ENCODE assay signal across 6 worm cellular contexts in the genomic region with DNA sequence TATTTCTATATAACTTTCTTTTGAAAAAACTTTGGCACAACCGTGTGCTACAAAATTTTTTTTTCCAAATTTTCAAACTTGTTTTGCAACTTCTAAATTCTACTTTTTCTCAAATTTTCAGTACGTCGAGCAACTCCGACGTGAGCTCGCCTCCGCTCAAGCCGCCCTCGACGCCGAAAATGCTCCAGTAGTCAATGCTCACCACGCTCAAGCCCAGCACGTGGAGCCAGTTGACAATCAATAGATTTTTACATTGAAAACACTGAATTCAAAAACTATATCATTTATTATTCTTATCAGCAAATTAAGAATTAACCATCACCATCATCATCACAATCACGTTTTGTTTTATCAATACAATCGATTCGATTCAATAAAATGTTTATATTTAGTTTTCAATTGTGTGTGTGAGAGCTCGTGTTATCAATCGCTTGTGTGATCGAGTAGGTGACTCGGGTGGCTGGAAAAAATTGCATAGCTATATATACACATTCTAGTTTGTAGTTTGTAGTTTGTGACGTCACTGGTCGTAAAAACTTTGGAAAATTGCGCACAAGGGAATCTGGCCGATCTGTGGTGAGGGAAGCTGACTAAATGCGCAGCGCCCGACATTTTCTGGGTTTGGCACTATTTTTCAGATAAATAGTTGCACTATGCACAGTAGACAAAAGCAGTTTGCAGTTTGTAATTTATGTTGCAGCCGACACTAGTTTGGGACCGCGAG.
TF ChIP-seq lines count a peak whose summit lies in the region.

No protein-coding gene starts in this region.

TF ChIP-seq in whole organism, L1 larva, 84 proteins besides CTCF, POLR2A, EP300 and RAD21 (continues in another document):
- TF ChIP-seq sptf-1 (tag; optimal IDR thresholded peaks at IDR 0.05; lab: Kevin White, UChicago) (no peak), blmp-1 (tag; optimal IDR thresholded peaks at IDR 0.05; lab: Kevin White, UChicago) (no peak), elt-2 (tag; optimal IDR thresholded peaks at IDR 0.05; lab: Kevin White, UChicago) (peak; percentile 92), mdl-1 (tag; optimal IDR thresholded peaks at IDR 0.05; lab: Kevin White, UChicago) (peak in 1 of 2 experiments; percentile 13), nhr-47 (tag; optimal IDR thresholded peaks at IDR 0.05; lab: Kevin White, UChicago) (no peak), grh-1 (GFP tag; IDR thresholded peaks at IDR 0.05; lab: Robert Waterston, UW) (no peak), ceh-82 (tag; optimal IDR thresholded peaks at IDR 0.05; lab: Kevin White, UChicago) (no peak), nhr-77 (tag; optimal IDR thresholded peaks at IDR 0.05; lab: Kevin White, UChicago) (no peak), efl-1 (optimal IDR thresholded peaks at IDR 0.05; lab: Kevin White, UChicago) (no peak), efl-1 (GFP tag; optimal IDR thresholded peaks at IDR 0.05 in 1 of 2; lab: Kevin White, UChicago) (peak in 1 of 2 experiments; percentile 93), mab-9 (GFP tag; IDR thresholded peaks at IDR 0.05; lab: Robert Waterston, UW) (no peak), nhr-20 (tag; optimal IDR thresholded peaks at IDR 0.05; lab: Kevin White, UChicago) (peak; percentile 33), skn-1 (tag; optimal IDR thresholded peaks at IDR 0.05; lab: Kevin White, UChicago) (no peak), lin-35 (GFP tag; optimal IDR thresholded peaks at IDR 0.05; lab: Kevin White, UChicago) (peak in 1 of 2 experiments; percentile 53)

TF ChIP-seq in whole organism, L2 larva, 48 proteins besides CTCF, POLR2A, EP300 and RAD21 (continues in another document):
- TF ChIP-seq unc-55 (GFP tag; optimal IDR thresholded peaks at IDR 0.05; lab: Kevin White, UChicago), result no peak
- TF ChIP-seq gmeb-1 (tag; optimal IDR thresholded peaks at IDR 0.05; lab: Kevin White, UChicago), result peak; percentile 18
- TF ChIP-seq lin-11 (tag; optimal IDR thresholded peaks at IDR 0.05; lab: Kevin White, UChicago), result no peak
- TF ChIP-seq ceh-82 (tag; optimal IDR thresholded peaks at IDR 0.05; lab: Kevin White, UChicago), result no peak
- no peak for TF ChIP-seq Y55F3AM.14 (GFP tag; optimal IDR thresholded peaks at IDR 0.05; lab: Kevin White, UChicago)
- no peak for TF ChIP-seq nhr-237 (tag; optimal IDR thresholded peaks at IDR 0.05; lab: Kevin White, UChicago)
- TF ChIP-seq nhr-10 (tag; optimal IDR thresholded peaks at IDR 0.05; lab: Kevin White, UChicago), result no peak
- TF ChIP-seq nhr-25 (tag; optimal IDR thresholded peaks at IDR 0.05; lab: Kevin White, UChicago), result no peak
- peak; percentile 3 for TF ChIP-seq sma-3 (GFP tag; optimal IDR thresholded peaks at IDR 0.05; lab: Kevin White, UChicago)
- TF ChIP-seq R02D3.7 (tag; optimal IDR thresholded peaks at IDR 0.05; lab: Kevin White, UChicago), result no peak
- TF ChIP-seq mbf-1 (tag; optimal IDR thresholded peaks at IDR 0.05; lab: Kevin White, UChicago), result no peak
- no peak for TF ChIP-seq snpc-4 (tag; optimal IDR thresholded peaks at IDR 0.05; lab: Kevin White, UChicago)
- TF ChIP-seq nhr-6 (tag; optimal IDR thresholded peaks at IDR 0.05; lab: Kevin White, UChicago), result no peak
- TF ChIP-seq ceh-16 (tag; optimal IDR thresholded peaks at IDR 0.05; lab: Kevin White, UChicago), result no peak
- no peak for TF ChIP-seq unc-39 (tag; optimal IDR thresholded peaks at IDR 0.05; lab: Kevin White, UChicago)

TF ChIP-seq in whole organism, L3 larva, 47 proteins besides CTCF, POLR2A, EP300 and RAD21 (continues in another document):
- TF ChIP-seq jun-1 (tag; optimal IDR thresholded peaks at IDR 0.05; lab: Kevin White, UChicago) (peak; percentile 50), ceh-9 (tag; optimal IDR thresholded peaks at IDR 0.05; lab: Kevin White, UChicago) (no peak), eor-1 (tag; optimal IDR thresholded peaks at IDR 0.05; lab: Kevin White, UChicago) (no peak), lin-15B (tag; optimal IDR thresholded peaks at IDR 0.05; lab: Kevin White, UChicago) (no peak), mml-1 (tag; optimal IDR thresholded peaks at IDR 0.05; lab: Kevin White, UChicago) (no peak), pha-4 (tag; optimal IDR thresholded peaks at IDR 0.05; lab: Kevin White, UChicago) (peak; percentile 80), snpc-4 (tag; optimal IDR thresholded peaks at IDR 0.05; lab: Kevin White, UChicago) (no peak), ceh-82 (tag; optimal IDR thresholded peaks at IDR 0.05; lab: Kevin White, UChicago) (no peak), ceh-28 (tag; optimal IDR thresholded peaks at IDR 0.05; lab: Kevin White, UChicago) (peak; percentile 61), daf-12 (tag; optimal IDR thresholded peaks at IDR 0.05; lab: Kevin White, UChicago) (no peak), fos-1 (tag; optimal IDR thresholded peaks at IDR 0.05; lab: Kevin White, UChicago) (peak; percentile 11), nhr-237 (tag; optimal IDR thresholded peaks at IDR 0.05; lab: Kevin White, UChicago) (no peak), elt-2 (tag; optimal IDR thresholded peaks at IDR 0.05; lab: Kevin White, UChicago) (peak; percentile 96), R02D3.7 (tag; optimal IDR thresholded peaks at IDR 0.05; lab: Kevin White, UChicago) (no peak), nhr-67 (tag; optimal IDR thresholded peaks at IDR 0.05; lab: Kevin White, UChicago) (no peak)

TF ChIP-seq in whole organism, L4 larva, 104 proteins besides CTCF, POLR2A, EP300 and RAD21 (continues in another document):
- TF ChIP-seq ceh-20 (GFP tag; IDR thresholded peaks at IDR 0.05; lab: Robert Waterston, UW) (0 out of 2 replicates have a peak, but pooled peaks have one; percentile 7), mes-2 (tag; optimal IDR thresholded peaks at IDR 0.05; lab: Kevin White, UChicago; ENCODE audit: poor library complexity, severe bottlenecking) (peak; percentile 44), duxl-1 (tag; optimal IDR thresholded peaks at IDR 0.05; lab: Kevin White, UChicago; ENCODE audit: poor library complexity) (peak; percentile 42), saeg-2 (GFP tag; IDR thresholded peaks at IDR 0.05; lab: Robert Waterston, UW) (0 out of 2 replicates have a peak, but pooled peaks have one; percentile 9), lsy-2 (tag; optimal IDR thresholded peaks at IDR 0.05; lab: Kevin White, UChicago) (peak in 1 of 2 experiments; percentile 39), dve-1 (tag; optimal IDR thresholded peaks at IDR 0.05; lab: Kevin White, UChicago; ENCODE audit: insufficient read depth) (peak; percentile 97), daf-16 (GFP tag; optimal IDR thresholded peaks at IDR 0.05; lab: Kevin White, UChicago) (peak in 1 of 2 experiments; percentile 32), daf-16 (tag; optimal IDR thresholded peaks at IDR 0.05; lab: Kevin White, UChicago) (peak; percentile 98), zfp-3 (GFP tag; conservative IDR thresholded peaks at IDR 0.05; lab: Robert Waterston, UW) (peak; percentile 77; the same call in 1 of the 2 replicates), php-3 (GFP tag; IDR thresholded peaks at IDR 0.05; lab: Robert Waterston, UW) (0 out of 2 replicates have a peak, but pooled peaks have one; percentile 60), nhr-48 (tag; optimal IDR thresholded peaks at IDR 0.05; lab: Kevin White, UChicago) (peak; percentile 79), pqm-1 (tag; optimal IDR thresholded peaks at IDR 0.05; lab: Kevin White, UChicago) (peak; percentile 76)

TF ChIP-seq in whole organism, late embryonic, 69 proteins besides CTCF, POLR2A, EP300 and RAD21:
- TF ChIP-seq fax-1 (tag; optimal IDR thresholded peaks at IDR 0.05; lab: Kevin White, UChicago), result no peak
- no peak for TF ChIP-seq ceh-48 (tag; optimal IDR thresholded peaks at IDR 0.05; lab: Kevin White, UChicago)
- no peak for TF ChIP-seq F13H6.1 (tag; optimal IDR thresholded peaks at IDR 0.05; lab: Kevin White, UChicago)
- TF ChIP-seq mec-3 (tag; optimal IDR thresholded peaks at IDR 0.05; lab: Kevin White, UChicago; ENCODE audit: borderline replicate concordance), result no peak
- no peak for TF ChIP-seq ceh-2 (tag; optimal IDR thresholded peaks at IDR 0.05; lab: Kevin White, UChicago)
- TF ChIP-seq C08G9.2 (tag; optimal IDR thresholded peaks at IDR 0.05; lab: Kevin White, UChicago), result no peak
- TF ChIP-seq pqm-1 (tag; optimal IDR thresholded peaks at IDR 0.05; lab: Kevin White, UChicago), result peak; percentile 28
- peak; percentile 38 for TF ChIP-seq elt-2 (tag; optimal IDR thresholded peaks at IDR 0.05; lab: Kevin White, UChicago)
TF ChIP-seq in whole organism, late embryonic: peak in this region for 2.

TF ChIP-seq in whole organism, young adult, 124 proteins besides CTCF, POLR2A, EP300 and RAD21 (continues in another document):
- TF ChIP-seq madf-10 (tag; optimal IDR thresholded peaks at IDR 0.05; lab: Kevin White, UChicago), result peak; percentile 91
- TF ChIP-seq lir-1 (GFP tag; conservative IDR thresholded peaks at IDR 0.05; lab: Robert Waterston, UW), result no peak
- TF ChIP-seq nhr-90 (tag; optimal IDR thresholded peaks at IDR 0.05; lab: Kevin White, UChicago), result peak; percentile 87
- TF ChIP-seq let-607 (tag; optimal IDR thresholded peaks at IDR 0.05; lab: Kevin White, UChicago), result peak in 1 of 2 experiments; percentile 36
- TF ChIP-seq nhr-80 (tag; optimal IDR thresholded peaks at IDR 0.05; lab: Kevin White, UChicago), result peak; percentile 75
- TF ChIP-seq zim-3 (tag; optimal IDR thresholded peaks at IDR 0.05; lab: Kevin White, UChicago), result peak; percentile 17
- TF ChIP-seq ztf-18 (tag; optimal IDR thresholded peaks at IDR 0.05; lab: Kevin White, UChicago), result no peak
- TF ChIP-seq ztf-22 (GFP tag; optimal IDR thresholded peaks at IDR 0.05; lab: Kevin White, UChicago), result no peak
- no peak for TF ChIP-seq snpc-1.3 (tag; optimal IDR thresholded peaks at IDR 0.05; lab: Kevin White, UChicago; ENCODE audit: insufficient read depth)
- no peak for TF ChIP-seq ztf-28 (GFP tag; IDR thresholded peaks at IDR 0.05; lab: Robert Waterston, UW)
- TF ChIP-seq snpc-4 (GFP tag; optimal IDR thresholded peaks at IDR 0.05; lab: Kevin White, UChicago), result no peak
- peak in 3 of 4 experiments; percentile 55 to 75 (median 64) for TF ChIP-seq snpc-4 (tag; optimal IDR thresholded peaks at IDR 0.05; lab: Kevin White, UChicago)
- TF ChIP-seq Y56A3A.18 (GFP tag; IDR thresholded peaks at IDR 0.05; lab: Robert Waterston, UW), result peak; percentile 34; the same call in 1 of the 2 replicates
- no peak for TF ChIP-seq cebp-1 (GFP tag; IDR thresholded peaks at IDR 0.05; lab: Robert Waterston, UW)
- peak; percentile 54 for TF ChIP-seq cebp-1 (tag; optimal IDR thresholded peaks at IDR 0.05; lab: Kevin White, UChicago)
- peak; percentile 84 for TF ChIP-seq nfyb-1 (GFP tag; IDR thresholded peaks at IDR 0.05; lab: Robert Waterston, UW)
- TF ChIP-seq attf-5 (GFP tag; optimal IDR thresholded peaks at IDR 0.05; lab: Kevin White, UChicago), result peak; percentile 48
- TF ChIP-seq mel-28 (tag; optimal IDR thresholded peaks at IDR 0.05; lab: Kevin White, UChicago; ENCODE audit: borderline replicate concordance), result no peak
- peak; percentile 44; the same call in 1 of the 2 replicates for TF ChIP-seq dox-1 (GFP tag; IDR thresholded peaks at IDR 0.05; lab: Robert Waterston, UW)
- TF ChIP-seq hlh-12 (tag; optimal IDR thresholded peaks at IDR 0.05; lab: Kevin White, UChicago), result no peak
- no peak for TF ChIP-seq attf-6 (GFP tag; IDR thresholded peaks at IDR 0.05; lab: Robert Waterston, UW)
- peak; percentile 62 for TF ChIP-seq tlf-1 (GFP tag; optimal IDR thresholded peaks at IDR 0.05; lab: Kevin White, UChicago)
- TF ChIP-seq Y53G8AR.9 (GFP tag; conservative IDR thresholded peaks at IDR 0.05; lab: Robert Waterston, UW), result peak; percentile 88; the same call in 1 of the 2 replicates
